Fruit fly (Drosophila melanogaster) whole organism, wandering third instar larva: ENCODE results near the gene CG14042.

ENCODE experiments used
- CG9705 ChIP-seq: fragments of 200-800 bp; sonication (Bioruptor generic); optimal IDR thresholded peaks from 2 replicates; lab custom pipeline; 2018; ENCODE audit warnings: missing biosample characterization, mild to moderate bottlenecking, missing genetic modification characterization
- HLH106 ChIP-seq: fragments of 200-800 bp; optimal IDR thresholded peaks from 3 replicates; lab custom pipeline; 2019; ENCODE audit warnings: missing biosample characterization, mild to moderate bottlenecking, missing genetic modification characterization, moderate library complexity
- Hr78 ChIP-seq: fragments of >200 bp; optimal IDR thresholded peaks from 2 replicates; lab custom pipeline; 2017; ENCODE audit warnings: missing biosample characterization, missing genetic modification characterization
- Myc ChIP-seq: fragments of >200 bp; optimal IDR thresholded peaks from 2 replicates; lab custom pipeline; 2017
- lola ChIP-seq: fragments of >200 bp; optimal IDR thresholded peaks from 2 replicates; lab custom pipeline; 2017; ENCODE audit warnings: missing biosample characterization, missing genetic modification characterization
- pan ChIP-seq: fragments of >200 bp; optimal IDR thresholded peaks from 2 replicates; lab custom pipeline; 2017

DNA sequence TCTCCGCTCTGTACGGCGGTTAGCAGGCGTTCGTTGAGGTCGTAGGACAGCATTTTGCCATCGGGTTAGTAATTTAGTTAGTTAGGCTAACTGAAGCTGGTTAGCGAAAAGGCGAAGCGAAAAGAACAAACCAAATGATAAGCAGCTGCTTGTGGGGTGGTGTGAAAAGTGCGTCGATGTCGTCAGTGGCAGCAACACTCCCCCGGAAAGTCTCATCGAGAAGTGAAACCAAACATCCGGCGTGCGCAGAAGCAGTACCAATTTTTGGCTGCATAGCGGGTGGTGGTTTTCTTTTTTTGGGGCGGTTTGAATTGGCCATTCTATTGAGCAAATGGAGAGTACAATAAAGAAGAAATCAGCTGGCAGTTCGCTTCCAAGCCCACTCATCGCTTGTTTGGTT, 13.3 kb downstream of the CG14042 start, which contains the start of gene CG9121:
- TF ChIP-seq HLH106 (tag; lab: Kevin White, UChicago) (no peak), Myc (lab: Kevin White, UChicago) (no peak), Hr78 (GFP tag; lab: Kevin White, UChicago) (no peak), pan (lab: Kevin White, UChicago) (no peak), lola (GFP tag; lab: Kevin White, UChicago) (no peak), CG9705 (GFP tag; lab: Kevin White, UChicago) (no peak)
